In genomic region chrII:14063044-14063500, ce11 we compare ENCODE assay signal across 1 worm cellular context.
A peak's percentile ranks its signal among the peaks of the same experiment; 100 is the strongest.
TF ChIP-seq lines count a peak whose summit lies in the region.

TSS of gene lem-2 (plus strand) at chrII:14063450.

TF ChIP-seq in whole organism, L4 larva, 104 proteins besides CTCF, POLR2A, EP300 and RAD21 (continued from another document):
- TF ChIP-seq nhr-11 (tag; optimal IDR thresholded peaks at IDR 0.05; lab: Kevin White, UChicago), result peak; percentile 30
- peak; percentile 37 for TF ChIP-seq F37D6.2 (tag; optimal IDR thresholded peaks at IDR 0.05; lab: Kevin White, UChicago)
- no peak for TF ChIP-seq cey-2 (tag; optimal IDR thresholded peaks at IDR 0.05; lab: Kevin White, UChicago; ENCODE audit: borderline replicate concordance, insufficient read depth)
- TF ChIP-seq ceh-62 (tag; optimal IDR thresholded peaks at IDR 0.05; lab: Kevin White, UChicago), result no peak
- peak; percentile 69; the same call in 1 of the 2 replicates for TF ChIP-seq nhr-42 (GFP tag; IDR thresholded peaks at IDR 0.05; lab: Robert Waterston, UW)
- no peak for TF ChIP-seq php-3 (GFP tag; IDR thresholded peaks at IDR 0.05; lab: Robert Waterston, UW)
- peak in 1 of 2 experiments; percentile 18 for TF ChIP-seq mdl-1 (tag; optimal IDR thresholded peaks at IDR 0.05; lab: Kevin White, UChicago)
- peak; percentile 38; the same call in 1 of the 2 replicates for TF ChIP-seq tra-1 (GFP tag; IDR thresholded peaks at IDR 0.05; lab: Robert Waterston, UW)
- no peak for TF ChIP-seq Y5F2A.4 (GFP tag; optimal IDR thresholded peaks at IDR 0.05; lab: Kevin White, UChicago)
- TF ChIP-seq snpc-4 (tag; optimal IDR thresholded peaks at IDR 0.05; lab: Kevin White, UChicago), result no peak
- peak; percentile 30 for TF ChIP-seq mxl-3 (GFP tag; optimal IDR thresholded peaks at IDR 0.05; lab: Kevin White, UChicago)
- TF ChIP-seq F44E2.7 (GFP tag; IDR thresholded peaks at IDR 0.05; lab: Robert Waterston, UW), result no peak
- no peak for TF ChIP-seq fos-1 (tag; optimal IDR thresholded peaks at IDR 0.05; lab: Kevin White, UChicago)
- no peak for TF ChIP-seq aly-2 (tag; optimal IDR thresholded peaks at IDR 0.05; lab: Kevin White, UChicago)
- TF ChIP-seq Y48G9A.11 (GFP tag; IDR thresholded peaks at IDR 0.05; lab: Robert Waterston, UW), result no peak
- TF ChIP-seq nhr-48 (tag; optimal IDR thresholded peaks at IDR 0.05; lab: Kevin White, UChicago), result no peak
- TF ChIP-seq pha-4 (GFP tag; IDR thresholded peaks at IDR 0.05; lab: Robert Waterston, UW), result no peak
- TF ChIP-seq pha-4 (tag; optimal IDR thresholded peaks at IDR 0.05; lab: Kevin White, UChicago), result no peak
- TF ChIP-seq unc-62 (GFP tag; optimal IDR thresholded peaks at IDR 0.05 in 1 of 2; lab: Kevin White, UChicago), result peak in 1 of 2 experiments; percentile 59
- no peak for TF ChIP-seq unc-62 (tag; optimal IDR thresholded peaks at IDR 0.05; lab: Kevin White, UChicago)
- TF ChIP-seq daf-19 (GFP tag; conservative IDR thresholded peaks at IDR 0.05; lab: Robert Waterston, UW), result no peak
- no peak for TF ChIP-seq attf-4 (tag; optimal IDR thresholded peaks at IDR 0.05; lab: Kevin White, UChicago)
- no peak for TF ChIP-seq egl-43 (GFP tag; IDR thresholded peaks at IDR 0.05; lab: Robert Waterston, UW)
- no peak for TF ChIP-seq aha-1 (tag; lab: Kevin White, UChicago)
- no peak for TF ChIP-seq zip-11 (GFP tag; IDR thresholded peaks at IDR 0.05; lab: Robert Waterston, UW)
- TF ChIP-seq T20F7.1 (GFP tag; optimal IDR thresholded peaks at IDR 0.05; lab: Kevin White, UChicago), result no peak
- 0 out of 2 replicates have a peak, but pooled peaks have one; percentile 33 for TF ChIP-seq arid-1 (GFP tag; conservative IDR thresholded peaks at IDR 0.05; lab: Robert Waterston, UW)
- TF ChIP-seq nhr-237 (tag; optimal IDR thresholded peaks at IDR 0.05; lab: Kevin White, UChicago), result no peak
- peak; percentile 39; the same call in 1 of the 2 replicates for TF ChIP-seq dmd-6 (GFP tag; IDR thresholded peaks at IDR 0.05; lab: Robert Waterston, UW)
- TF ChIP-seq mdt-29 (GFP tag; IDR thresholded peaks at IDR 0.05; lab: Robert Waterston, UW), result no peak
- TF ChIP-seq ZK337.2 (GFP tag; IDR thresholded peaks at IDR 0.05; lab: Robert Waterston, UW), result peak; percentile 70
- no peak for TF ChIP-seq dmd-9 (GFP tag; IDR thresholded peaks at IDR 0.05; lab: Robert Waterston, UW)
- peak; percentile 13 to 76 for TF ChIP-seq lsy-2 (tag; optimal IDR thresholded peaks at IDR 0.05; lab: Kevin White, UChicago)
- TF ChIP-seq unc-130 (GFP tag; optimal IDR thresholded peaks at IDR 0.05; lab: Kevin White, UChicago), result peak; percentile 83
- no peak for TF ChIP-seq R02D3.7 (tag; optimal IDR thresholded peaks at IDR 0.05; lab: Kevin White, UChicago)
- no peak for TF ChIP-seq lin-39 (tag; optimal IDR thresholded peaks at IDR 0.05; lab: Kevin White, UChicago)
- peak in 1 of 2 experiments; percentile 92 for TF ChIP-seq hif-1 (tag; optimal IDR thresholded peaks at IDR 0.05; lab: Kevin White, UChicago)
- peak; percentile 69 for TF ChIP-seq hmg-1.1 (GFP tag; IDR thresholded peaks at IDR 0.05; lab: Robert Waterston, UW)
